Worm (Caenorhabditis elegans) whole organism, midembryonic: Measurements from ENCODE around the gene trp-1.

Experiments
- T22C8.4 ChIP-seq: fragments of 200-800 bp; sonication (Bioruptor generic); IDR thresholded peaks from 2 replicates; pipeline ENCODE4 v1.3.6; 2022; ENCODE audit warnings: missing genetic modification characterization, missing compliant biosample characterization
- cog-1 ChIP-seq: sonication (generic microtip); optimal IDR thresholded peaks from 2 replicates; lab custom pipeline; 2016; ENCODE audit warnings: missing genetic modification characterization, missing compliant biosample characterization
- flt-1 ChIP-seq: fragments of 200-800 bp; sonication (Bioruptor generic); IDR thresholded peaks from 2 replicates; pipeline ENCODE4 v1.3.6; 2022; ENCODE audit warnings: missing genetic modification characterization, missing compliant biosample characterization
- klf-2 ChIP-seq: fragments of 200-800 bp; sonication (Bioruptor generic); conservative IDR thresholded peaks from 2 replicates; pipeline ENCODE4 v1.3.6; 2022; ENCODE audit warnings: missing genetic modification reagents, missing genetic modification characterization, missing compliant biosample characterization
- ref-1 ChIP-seq: fragments of 200-800 bp; sonication (Bioruptor generic); conservative IDR thresholded peaks from 2 replicates; pipeline ENCODE4 v1.3.6; 2022; ENCODE audit warnings: missing genetic modification reagents, missing genetic modification characterization, missing compliant biosample characterization
- tab-1 ChIP-seq: fragments of 200-800 bp; sonication (Bioruptor generic); IDR thresholded peaks from 2 replicates; pipeline ENCODE4 v1.3.6; 2022; ENCODE audit warnings: missing genetic modification characterization, missing compliant biosample characterization
- ztf-29 ChIP-seq: fragments of 200-800 bp; sonication (Bioruptor generic); IDR thresholded peaks from 2 replicates; pipeline ENCODE4 v1.3.6; 2022; ENCODE audit warnings: missing genetic modification reagents, missing genetic modification characterization, missing compliant biosample characterization

DNA sequence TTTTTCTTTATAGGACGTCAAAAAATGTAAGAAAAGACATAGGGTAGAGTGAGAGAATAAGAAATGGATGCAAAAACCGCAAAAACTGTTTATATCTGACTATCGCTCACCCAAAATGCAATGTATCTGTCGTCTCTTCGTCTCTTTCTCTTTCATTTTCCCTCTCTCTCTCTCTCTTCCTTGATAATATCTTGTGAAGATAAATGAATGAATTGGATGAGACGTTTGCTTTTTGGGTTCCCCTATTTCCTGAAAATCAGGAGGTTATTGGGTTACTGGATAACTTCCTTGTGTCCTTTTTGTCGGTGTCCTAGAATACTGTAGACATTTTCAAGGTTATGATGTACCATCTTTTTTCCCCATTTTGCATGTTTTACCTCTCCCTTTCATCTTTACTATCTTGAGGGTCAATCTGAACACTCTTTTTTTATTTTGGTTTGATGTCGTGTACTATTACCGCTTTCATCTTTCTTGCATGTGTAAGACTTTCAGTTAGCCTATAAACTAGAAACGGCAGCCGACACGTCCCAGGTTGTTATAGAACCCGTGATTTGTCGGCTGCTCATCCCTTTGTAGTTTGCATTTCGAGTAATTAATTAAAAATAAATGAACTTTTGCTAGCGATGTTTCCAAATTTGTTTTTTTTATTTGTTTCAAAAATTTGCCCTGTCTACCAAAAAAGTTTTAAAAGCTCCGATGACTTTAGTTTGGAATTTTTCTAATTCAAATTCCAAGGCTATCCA lies 40.6 kb downstream of the trp-1 start:
- TF ChIP-seq flt-1 (GFP tag; lab: Robert Waterston, UW) = no peak
- no peak for TF ChIP-seq cog-1 (tag; lab: Kevin White, UChicago)
- no peak for TF ChIP-seq T22C8.4
- TF ChIP-seq ztf-29 (GFP tag; lab: Robert Waterston, UW) = no peak
- no peak for TF ChIP-seq ref-1 (GFP tag; lab: Robert Waterston, UW)
- no peak for TF ChIP-seq tab-1 (GFP tag; lab: Robert Waterston, UW)
- TF ChIP-seq klf-2 = no peak
